Fruit fly (Drosophila melanogaster): ENCODE data around the gene Osi2.
A peak's percentile ranks its signal among the peaks of the same experiment; 100 is the strongest.

Osi2 gene

DNA sequence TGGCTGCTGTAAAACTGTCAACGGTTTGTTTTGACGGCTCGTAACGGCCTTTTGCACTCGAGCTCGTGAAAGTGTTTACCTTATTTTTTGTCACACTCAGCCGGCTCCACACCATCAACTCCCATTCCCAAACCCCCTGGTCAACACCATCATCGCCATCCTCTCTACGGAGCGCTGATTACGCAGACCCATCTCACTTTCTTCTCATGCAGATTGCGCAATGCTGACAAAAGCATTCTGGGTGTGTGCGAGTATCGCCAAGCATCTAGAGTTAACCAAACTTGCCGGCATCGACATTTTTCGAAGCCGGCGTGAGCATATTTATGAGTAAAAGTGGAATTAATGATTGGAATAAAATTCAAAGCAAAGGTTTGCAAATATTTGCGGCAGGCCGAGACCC, 12.8 kb upstream of the Osi2 start:
- TF ChIP-seq fru (GFP tag; optimal IDR thresholded peaks at IDR 0.05): no peak
- no peak for TF ChIP-seq brk (GFP tag; optimal IDR thresholded peaks at IDR 0.05)
- TF ChIP-seq Dif (GFP tag; optimal IDR thresholded peaks at IDR 0.05; ENCODE audit: partially characterized antibody): no peak
- TF ChIP-seq pan (optimal IDR thresholded peaks at IDR 0.05): no peak
- no peak for TF ChIP-seq CrebA (GFP tag; optimal IDR thresholded peaks at IDR 0.05; ENCODE audit: borderline replicate concordance)
- no peak for TF ChIP-seq Dfd (GFP tag; optimal IDR thresholded peaks at IDR 0.05)
- no peak for TF ChIP-seq HLH106 (tag; optimal IDR thresholded peaks at IDR 0.05)
- TF ChIP-seq rgr (GFP tag; optimal IDR thresholded peaks at IDR 0.05): no peak
- TF ChIP-seq N (GFP tag; optimal IDR thresholded peaks at IDR 0.05): no peak
- no peak for TF ChIP-seq h (GFP tag; optimal IDR thresholded peaks at IDR 0.05)
- TF ChIP-seq Rel (GFP tag; optimal IDR thresholded peaks at IDR 0.05): no peak
- TF ChIP-seq Rel (tag; optimal IDR thresholded peaks at IDR 0.05): no peak
- TF ChIP-seq Jra (GFP tag; optimal IDR thresholded peaks at IDR 0.05): no peak

DNA sequence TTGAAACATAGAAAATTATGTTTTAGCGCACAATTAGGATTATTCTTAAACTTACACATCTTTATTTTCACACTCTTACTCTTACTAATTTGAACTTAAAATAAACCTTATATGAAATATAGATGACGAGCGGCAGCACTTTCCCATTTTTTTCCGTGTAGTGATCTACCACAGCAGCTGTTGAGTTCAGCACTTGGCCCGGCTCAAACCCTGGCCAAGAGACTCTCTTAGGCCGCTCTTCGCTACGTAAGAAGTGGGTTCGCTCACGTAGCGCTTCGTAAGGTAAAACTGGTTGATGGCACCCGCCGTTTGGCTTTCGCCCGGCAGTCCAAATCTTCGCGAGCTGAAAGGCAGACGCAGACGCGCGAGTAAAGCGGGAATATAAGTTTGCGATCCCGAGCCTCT, 10.7 kb upstream of the Osi2 start, which contains the start of gene Osi24:
Gene Osi24, plus strand, starts transcription at position 324 of the 405 bp plus-strand sequence.
- TF ChIP-seq fru (GFP tag; optimal IDR thresholded peaks at IDR 0.05) (peak; percentile 53), Rel (GFP tag; optimal IDR thresholded peaks at IDR 0.05) (no peak), Rel (tag; optimal IDR thresholded peaks at IDR 0.05) (no peak), Hnf4 (GFP tag; optimal IDR thresholded peaks at IDR 0.05) (peak; percentile 63), dmrt93B (GFP tag; optimal IDR thresholded peaks at IDR 0.05) (peak; percentile 8), sv (GFP tag; optimal IDR thresholded peaks at IDR 0.05) (peak; percentile 24), OdsH (GFP tag; optimal IDR thresholded peaks at IDR 0.05) (peak; percentile 68), Hr78 (GFP tag; optimal IDR thresholded peaks at IDR 0.05) (no peak), h (GFP tag; optimal IDR thresholded peaks at IDR 0.05) (peak; percentile 73), Vsx2 (GFP tag; optimal IDR thresholded peaks at IDR 0.05; ENCODE audit: partially characterized antibody) (no peak), br (GFP tag; optimal IDR thresholded peaks at IDR 0.05) (peak; percentile 27), ey (GFP tag; optimal IDR thresholded peaks at IDR 0.05) (peak; percentile 58), Dfd (GFP tag; optimal IDR thresholded peaks at IDR 0.05) (no peak), psq (GFP tag; optimal IDR thresholded peaks at IDR 0.05) (peak; percentile 14), Mio (GFP tag; optimal IDR thresholded peaks at IDR 0.05) (no peak), woc (GFP tag; optimal IDR thresholded peaks at IDR 0.05) (peak; percentile 15), HLH106 (tag; optimal IDR thresholded peaks at IDR 0.05) (peak; percentile 19), Myc (optimal IDR thresholded peaks at IDR 0.05) (no peak), brk (GFP tag; optimal IDR thresholded peaks at IDR 0.05) (peak; percentile 25), CrebA (GFP tag; optimal IDR thresholded peaks at IDR 0.05; ENCODE audit: borderline replicate concordance) (no peak), rgr (GFP tag; optimal IDR thresholded peaks at IDR 0.05) (peak; percentile 64), CG9705 (GFP tag; optimal IDR thresholded peaks at IDR 0.05) (no peak), dsf (GFP tag; optimal IDR thresholded peaks at IDR 0.05; ENCODE audit: borderline replicate concordance) (no peak), dl (GFP tag; optimal IDR thresholded peaks at IDR 0.05; ENCODE audit: insufficient read depth in 1 of 2, partially characterized antibody in 2 of 2) (peak in 1 of 2 experiments; percentile 33), Dif (GFP tag; optimal IDR thresholded peaks at IDR 0.05; ENCODE audit: partially characterized antibody) (peak; percentile 29), Sp1 (GFP tag; optimal IDR thresholded peaks at IDR 0.05) (peak; percentile 8), foxo (GFP tag; optimal IDR thresholded peaks at IDR 0.05) (peak in 1 of 2 experiments; percentile 64), pan (optimal IDR thresholded peaks at IDR 0.05) (no peak)

DNA sequence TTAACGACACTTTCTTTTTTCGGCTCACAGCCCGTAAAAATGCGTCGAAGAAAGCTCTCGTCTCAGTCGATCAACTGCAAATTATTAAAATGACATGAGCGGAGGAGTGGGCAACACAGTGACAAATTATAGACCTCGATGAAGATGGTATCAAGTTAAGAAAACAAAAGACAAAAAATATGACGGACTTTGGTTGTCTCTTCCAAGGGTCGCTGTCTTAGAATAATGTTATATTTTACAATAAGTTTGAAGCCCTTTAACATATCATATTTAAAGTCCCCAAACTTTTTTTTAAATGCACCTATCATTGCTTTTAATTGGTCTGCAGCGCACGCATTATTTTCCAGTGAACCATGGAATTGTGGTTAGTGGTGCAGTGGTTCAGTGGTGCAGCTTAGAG, 9.5 kb upstream of the Osi2 start:
- TF ChIP-seq dmrt93B (GFP tag; optimal IDR thresholded peaks at IDR 0.05) (no peak), lola (GFP tag; optimal IDR thresholded peaks at IDR 0.05) (no peak), br (GFP tag; optimal IDR thresholded peaks at IDR 0.05) (no peak), brk (GFP tag; optimal IDR thresholded peaks at IDR 0.05) (no peak), CrebA (GFP tag; optimal IDR thresholded peaks at IDR 0.05; ENCODE audit: borderline replicate concordance) (no peak), ey (GFP tag; optimal IDR thresholded peaks at IDR 0.05) (no peak), Dfd (GFP tag; optimal IDR thresholded peaks at IDR 0.05) (no peak), OdsH (GFP tag; optimal IDR thresholded peaks at IDR 0.05) (no peak), Myc (optimal IDR thresholded peaks at IDR 0.05) (no peak), dsf (GFP tag; optimal IDR thresholded peaks at IDR 0.05; ENCODE audit: borderline replicate concordance) (no peak), psq (GFP tag; optimal IDR thresholded peaks at IDR 0.05) (no peak), Rel (GFP tag; optimal IDR thresholded peaks at IDR 0.05) (no peak), Rel (tag; optimal IDR thresholded peaks at IDR 0.05) (no peak), Mio (GFP tag; optimal IDR thresholded peaks at IDR 0.05) (no peak), HLH106 (tag; optimal IDR thresholded peaks at IDR 0.05) (no peak), foxo (GFP tag; optimal IDR thresholded peaks at IDR 0.05) (no peak), CG9705 (GFP tag; optimal IDR thresholded peaks at IDR 0.05) (no peak), Dif (GFP tag; optimal IDR thresholded peaks at IDR 0.05; ENCODE audit: partially characterized antibody) (no peak), tai (GFP tag; optimal IDR thresholded peaks at IDR 0.05) (no peak), Abd-B (GFP tag; optimal IDR thresholded peaks at IDR 0.05) (no peak), Hr78 (GFP tag; optimal IDR thresholded peaks at IDR 0.05) (no peak)
